Worm (Caenorhabditis elegans): ENCODE measurements around the gene C31E10.11.

DNA sequence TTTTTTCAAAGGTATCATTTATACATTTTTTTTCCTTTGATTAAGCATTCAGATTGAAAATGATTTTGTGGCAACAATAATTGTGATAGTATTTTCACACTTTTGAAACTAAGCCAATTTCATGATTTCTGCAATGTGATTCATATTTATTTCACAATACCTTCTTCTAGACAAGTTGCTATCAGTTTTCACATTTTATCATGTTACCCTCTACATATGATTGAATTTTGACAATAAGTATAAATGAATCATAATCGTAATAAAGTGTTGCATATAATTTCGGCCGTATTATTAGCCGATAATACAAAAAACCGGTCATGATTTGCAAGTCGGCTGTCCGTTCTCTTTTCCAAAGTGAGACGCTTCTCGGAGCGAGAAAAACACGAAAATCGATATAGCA is 31.2 kb downstream of the C31E10.11 start:
- TF ChIP-seq nhr-28 (tag; optimal IDR thresholded peaks at IDR 0.05) = no peak
- TF ChIP-seq lin-13 (tag; optimal IDR thresholded peaks at IDR 0.05) = no peak
- TF ChIP-seq nhr-237 (tag; optimal IDR thresholded peaks at IDR 0.05) = no peak
- TF ChIP-seq ztf-11 (tag; optimal IDR thresholded peaks at IDR 0.05) = no peak
- TF ChIP-seq ham-2 (GFP tag; optimal IDR thresholded peaks at IDR 0.05) = no peak
- no peak for TF ChIP-seq pha-4 (tag; optimal IDR thresholded peaks at IDR 0.05)
- TF ChIP-seq snpc-4 (tag; optimal IDR thresholded peaks at IDR 0.05) = no peak
- TF ChIP-seq unc-62 (GFP tag; optimal IDR thresholded peaks at IDR 0.05) = no peak
- TF ChIP-seq unc-39 (tag; optimal IDR thresholded peaks at IDR 0.05) = no peak
- TF ChIP-seq blmp-1 (tag; optimal IDR thresholded peaks at IDR 0.05) = no peak
- TF ChIP-seq ceh-43 (GFP tag; optimal IDR thresholded peaks at IDR 0.05) = no peak
